Worm (Caenorhabditis elegans): ENCODE measurements around the gene srlf-28.
"Not testable (repeated sequence)": the region's sequence is repeated elsewhere in the genome, so short reads cannot be mapped to it uniquely, and the experiment has no call there.

srlf-28 gene

DNA sequence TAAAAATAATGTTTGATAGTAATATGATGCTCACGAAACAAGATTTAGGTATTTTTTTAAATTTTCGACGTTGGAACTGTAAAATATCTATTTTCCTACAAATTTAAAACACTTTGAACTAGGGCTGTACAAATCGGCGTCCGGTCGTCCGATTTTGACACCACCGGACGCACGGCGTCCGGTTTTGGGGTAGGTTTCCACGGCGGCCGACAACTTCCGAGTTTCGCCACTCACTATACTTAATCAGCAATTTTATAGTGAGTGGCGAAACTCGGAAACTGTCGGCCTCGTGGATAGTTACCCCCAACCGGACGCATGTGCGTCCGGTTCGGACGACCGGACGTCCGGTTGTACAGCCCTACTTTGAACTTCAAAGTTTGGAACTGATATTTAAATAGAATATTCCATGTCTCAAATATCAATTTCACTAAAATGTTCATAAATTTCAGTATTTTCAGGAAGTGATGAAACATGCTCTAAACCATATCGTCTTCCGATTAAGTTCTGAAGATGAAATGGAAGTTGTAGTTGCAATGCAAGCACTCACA, 33.7 kb upstream of the srlf-28 start:
- TF ChIP-seq ttx-3 (tag; optimal IDR thresholded peaks at IDR 0.05) (no peak), nhr-11 (tag; optimal IDR thresholded peaks at IDR 0.05) (no peak), K02D7.2 (tag; optimal IDR thresholded peaks at IDR 0.05) (no peak), lim-6 (tag; optimal IDR thresholded peaks at IDR 0.05) (no peak), syd-9 (tag; optimal IDR thresholded peaks at IDR 0.05) (no peak), pax-1 (tag; optimal IDR thresholded peaks at IDR 0.05) (no peak), ceh-45 (GFP tag; IDR thresholded peaks at IDR 0.05) (no peak), ceh-24 (tag; optimal IDR thresholded peaks at IDR 0.05) (no peak), odd-2 (tag; optimal IDR thresholded peaks at IDR 0.05) (no peak), ceh-2 (tag; optimal IDR thresholded peaks at IDR 0.05) (no peak), hlh-13 (GFP tag; optimal IDR thresholded peaks at IDR 0.05) (no peak), T23F11.4 (GFP tag; optimal IDR thresholded peaks at IDR 0.05) (no peak), unc-86 (tag; optimal IDR thresholded peaks at IDR 0.05) (no peak), pha-4 (tag; optimal IDR thresholded peaks at IDR 0.05) (no peak), C38D4.7 (GFP tag; optimal IDR thresholded peaks at IDR 0.05) (no peak)

DNA sequence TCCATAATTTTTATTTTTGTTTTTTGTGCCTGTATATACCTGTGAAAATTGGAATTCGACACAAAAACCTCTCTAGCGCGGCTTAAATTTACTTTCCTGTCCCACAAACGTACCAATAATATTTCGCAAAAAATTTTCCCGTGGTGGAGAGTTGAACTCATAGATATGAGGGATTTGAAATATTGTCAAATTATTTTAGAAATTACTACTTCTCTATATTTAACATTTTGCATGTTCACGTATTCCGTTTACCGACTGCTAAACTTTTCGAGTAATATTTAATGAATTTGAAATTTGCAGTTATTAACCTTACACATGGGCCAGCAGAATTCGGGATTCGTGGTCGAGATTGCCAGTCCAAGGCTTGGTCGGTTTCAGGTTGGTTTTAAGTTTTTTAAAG, 30.2 kb upstream of the srlf-28 start, which contains the start of gene Y67A10A.7:
Gene Y67A10A.7 (plus strand): TSS at position 301 of the 400 bp plus-strand sequence.
- not testable (repeated sequence) for TF ChIP-seq nhr-232 (tag; optimal IDR thresholded peaks at IDR 0.05); lim-6 (tag; optimal IDR thresholded peaks at IDR 0.05); unc-55 (GFP tag; optimal IDR thresholded peaks at IDR 0.05)

DNA sequence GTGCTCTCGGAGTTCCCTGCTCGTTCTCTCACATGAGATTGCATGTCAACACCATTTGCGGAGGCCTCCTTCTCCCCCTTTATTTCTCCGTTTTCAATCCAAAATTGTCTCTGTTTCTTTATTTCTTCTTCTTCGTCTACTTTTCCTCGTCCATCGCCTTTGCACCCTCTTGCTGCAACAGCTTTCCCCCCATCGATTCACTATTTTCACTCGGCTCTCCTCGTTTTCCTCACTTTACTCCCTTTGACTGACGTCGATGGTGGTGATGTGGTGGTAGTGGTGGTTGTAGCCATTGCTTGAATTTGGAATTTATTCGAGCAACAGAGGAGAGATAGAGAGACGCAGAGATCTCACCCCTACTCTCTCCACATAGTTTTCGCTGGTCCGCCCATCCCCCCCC, 28.0 kb upstream of the srlf-28 start:
- peak; percentile 72 for TF ChIP-seq ceh-48 (tag; optimal IDR thresholded peaks at IDR 0.05)
- TF ChIP-seq pax-1 (tag; optimal IDR thresholded peaks at IDR 0.05), result no peak
- TF ChIP-seq che-1 (tag; optimal IDR thresholded peaks at IDR 0.05), result peak; percentile 3
- peak; percentile 59 for TF ChIP-seq fkh-10 (GFP tag; optimal IDR thresholded peaks at IDR 0.05)
- TF ChIP-seq ceh-31 (tag; optimal IDR thresholded peaks at IDR 0.05), result peak; percentile 82
- TF ChIP-seq rnt-1 (tag; optimal IDR thresholded peaks at IDR 0.05), result no peak
- TF ChIP-seq ceh-19 (GFP tag; optimal IDR thresholded peaks at IDR 0.05), result peak; percentile 75
- TF ChIP-seq nfya-1 (tag; optimal IDR thresholded peaks at IDR 0.05), result peak; percentile 77
- peak; percentile 66 for TF ChIP-seq ceh-14 (tag; optimal IDR thresholded peaks at IDR 0.05)
- peak; percentile 46 for TF ChIP-seq ceh-18 (tag; optimal IDR thresholded peaks at IDR 0.05)
- TF ChIP-seq ceh-30 (tag; optimal IDR thresholded peaks at IDR 0.05), result no peak
- TF ChIP-seq hlh-15 (tag; optimal IDR thresholded peaks at IDR 0.05), result no peak
- peak; percentile 41 for TF ChIP-seq ceh-34 (tag; optimal IDR thresholded peaks at IDR 0.05)
- TF ChIP-seq tbx-2 (tag; optimal IDR thresholded peaks at IDR 0.05), result peak; percentile 59
- peak; percentile 31 for TF ChIP-seq C08G9.2 (tag; optimal IDR thresholded peaks at IDR 0.05)
- peak; percentile 20 for TF ChIP-seq pag-3 (tag; optimal IDR thresholded peaks at IDR 0.05; ENCODE audit: borderline replicate concordance)
- TF ChIP-seq hlh-8 (tag; optimal IDR thresholded peaks at IDR 0.05), result no peak
- peak; percentile 24 for TF ChIP-seq unc-55 (GFP tag; optimal IDR thresholded peaks at IDR 0.05)
- peak; percentile 44 for TF ChIP-seq syd-9 (tag; optimal IDR thresholded peaks at IDR 0.05)
- TF ChIP-seq sdc-2 (tag; optimal IDR thresholded peaks at IDR 0.05), result peak; percentile 26
- no peak for TF ChIP-seq F13H6.1 (tag; optimal IDR thresholded peaks at IDR 0.05)
- peak; percentile 85 for TF ChIP-seq unc-42 (tag; optimal IDR thresholded peaks at IDR 0.05)

DNA sequence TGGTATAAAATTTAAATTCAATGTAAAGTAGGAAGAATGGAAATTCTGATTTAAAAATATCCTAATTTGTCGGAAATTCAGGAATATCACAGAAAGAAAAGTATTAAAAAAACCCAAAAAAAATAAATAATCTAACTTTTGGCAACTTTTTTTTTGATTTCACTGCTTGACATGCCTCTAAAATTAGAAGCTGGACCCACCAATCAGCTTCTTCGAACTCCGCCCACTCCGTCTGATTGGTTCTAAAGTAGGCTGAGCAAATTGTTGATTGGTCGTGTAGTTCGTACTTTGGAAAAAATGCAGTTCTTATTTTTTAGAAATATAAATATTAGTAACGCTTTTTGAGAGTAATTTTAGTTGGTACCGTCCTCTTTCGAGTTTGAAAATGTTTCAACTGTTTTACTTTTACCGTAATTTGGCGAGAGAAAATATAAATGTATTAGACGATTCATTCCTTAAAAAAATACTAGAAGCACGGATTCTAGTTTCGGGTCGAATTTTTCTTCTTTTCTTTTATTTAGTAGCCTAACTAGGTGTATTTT, 22.3 kb upstream of the srlf-28 start:
- peak; percentile 94 for TF ChIP-seq nfya-1 (tag; optimal IDR thresholded peaks at IDR 0.05)
- no peak for TF ChIP-seq ceh-14 (tag; optimal IDR thresholded peaks at IDR 0.05)

Data from whole organism, late embryonic.